Fruit fly (Drosophila melanogaster) whole organism, adult: ENCODE measurements around the gene CG3308.
A peak's percentile ranks its signal among the peaks of the same experiment; 100 is the strongest.

Source experiments
- CG11617 ChIP-seq: fragments of 200-800 bp; sonication (Bioruptor generic); optimal IDR thresholded peaks from 2 replicates; lab custom pipeline; 2017; ENCODE audit warnings: mild to moderate bottlenecking, missing biosample characterization, missing genetic modification reagents, missing genetic modification characterization
- CG12768 ChIP-seq: fragments of 200-800 bp; sonication (Bioruptor generic); optimal IDR thresholded peaks from 2 replicates; lab custom pipeline; 2017; ENCODE audit warnings: missing biosample characterization, missing genetic modification characterization, mild to moderate bottlenecking, moderate library complexity, missing genetic modification reagents
- CG14711 ChIP-seq: fragments of 200-800 bp; sonication (Bioruptor generic); optimal IDR thresholded peaks from 2 replicates; lab custom pipeline; 2018; ENCODE audit warnings: missing biosample characterization, mild to moderate bottlenecking, missing genetic modification characterization, moderate library complexity
- CG1620 ChIP-seq: fragments of 200-800 bp; sonication (Bioruptor generic); optimal IDR thresholded peaks from 2 replicates; lab custom pipeline; 2016; ENCODE audit warnings: missing biosample characterization, missing genetic modification characterization
- CG33017 ChIP-seq: fragments of 200-800 bp; sonication (Bioruptor generic); optimal IDR thresholded peaks from 2 replicates; lab custom pipeline; 2018; ENCODE audit warnings: missing biosample characterization, mild to moderate bottlenecking, missing genetic modification characterization, moderate library complexity
- CG5204 ChIP-seq: fragments of 200-800 bp; sonication (Bioruptor generic); optimal IDR thresholded peaks from 2 replicates; lab custom pipeline; 2016; ENCODE audit warnings: missing biosample characterization, missing genetic modification characterization
- CG7045 ChIP-seq: fragments of 200-800 bp; sonication (Bioruptor generic); optimal IDR thresholded peaks from 2 replicates; lab custom pipeline; 2017; ENCODE audit warnings: missing biosample characterization, mild to moderate bottlenecking, missing genetic modification characterization
- CG7101 ChIP-seq: fragments of 200-800 bp; sonication (Bioruptor generic); optimal IDR thresholded peaks from 2 replicates; lab custom pipeline; 2018; ENCODE audit warnings: missing biosample characterization, mild to moderate bottlenecking, missing genetic modification characterization, moderate library complexity
- Clk ChIP-seq: fragments of 200-800 bp; sonication (Bioruptor generic); optimal IDR thresholded peaks from 2 replicates; lab custom pipeline; 2017; ENCODE audit warnings: missing biosample characterization, missing genetic modification characterization
- Crg-1 ChIP-seq: fragments of 200-800 bp; sonication (Bioruptor generic); optimal IDR thresholded peaks from 2 replicates; lab custom pipeline; 2016; ENCODE audit warnings: missing biosample characterization, missing genetic modification characterization
- Hr96 ChIP-seq: fragments of 200-800 bp; sonication (Bioruptor generic); optimal IDR thresholded peaks from 2 replicates; lab custom pipeline; 2016; ENCODE audit warnings: missing biosample characterization, missing genetic modification characterization
- Mnt ChIP-seq: fragments of 200-800 bp; sonication (Bioruptor generic); optimal IDR thresholded peaks from 2 replicates; lab custom pipeline; 2016; ENCODE audit warnings: missing biosample characterization, mild to moderate bottlenecking, missing genetic modification characterization
- bab1 ChIP-seq: fragments of 200-800 bp; sonication (Bioruptor generic); optimal IDR thresholded peaks from 3 replicates; lab custom pipeline; 2019; ENCODE audit warnings: missing biosample characterization, mild to moderate bottlenecking, missing genetic modification characterization, moderate library complexity
- cic ChIP-seq: fragments of 200-800 bp; sonication (Bioruptor generic); optimal IDR thresholded peaks from 2 replicates; lab custom pipeline; 2017; ENCODE audit warnings: missing biosample characterization, mild to moderate bottlenecking, missing genetic modification characterization, moderate library complexity
- cnc ChIP-seq, 2 experiments: fragments of >200 bp; optimal IDR thresholded peaks; 2 replicates each; lab custom pipeline; 2017
- kay ChIP-seq: fragments of 200-800 bp; sonication (Bioruptor generic); peaks from one replicate; lab custom pipeline; 2016; ENCODE audit warnings: missing biosample characterization, missing genetic modification characterization, borderline replicate concordance
- ovo ChIP-seq: fragments of 200-800 bp; sonication (Bioruptor generic); optimal IDR thresholded peaks from 2 replicates; lab custom pipeline; 2016; ENCODE audit warnings: missing biosample characterization, missing genetic modification characterization
- pad ChIP-seq: fragments of 200-800 bp; sonication (Bioruptor generic); optimal IDR thresholded peaks from 3 replicates; lab custom pipeline; 2017; ENCODE audit warnings: missing biosample characterization, missing genetic modification characterization, mild to moderate bottlenecking, moderate library complexity, missing genetic modification reagents
- tj ChIP-seq: fragments of 200-800 bp; sonication (Bioruptor generic); optimal IDR thresholded peaks from 3 replicates; lab custom pipeline; 2017; ENCODE audit warnings: missing biosample characterization, mild to moderate bottlenecking, missing genetic modification characterization, moderate library complexity
- toe ChIP-seq: fragments of 200-800 bp; sonication (Bioruptor generic); optimal IDR thresholded peaks from 2 replicates; lab custom pipeline; 2016; ENCODE audit warnings: missing biosample characterization, missing genetic modification characterization

Gene CG3308

DNA sequence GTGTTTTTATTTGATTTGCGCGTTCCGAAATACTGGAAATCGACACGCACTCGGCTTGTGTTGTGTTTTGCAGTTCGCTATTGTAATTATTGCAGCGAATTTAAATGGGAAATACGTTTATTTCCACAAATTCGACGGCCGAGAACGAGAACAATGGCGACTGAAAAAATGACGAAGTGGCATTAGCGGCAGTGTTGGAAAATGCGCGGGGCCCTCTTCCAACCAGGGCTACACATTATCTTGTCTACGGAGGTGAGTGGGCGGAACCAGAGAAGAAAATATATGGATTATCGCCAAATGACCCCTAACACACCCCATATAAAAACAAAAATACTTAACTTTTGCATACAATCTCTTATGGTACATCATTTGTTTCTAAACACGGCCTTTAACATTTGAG, 4.7 kb downstream of the CG3308 start, which contains the start of gene Rab1:
Gene Rab1 (minus strand): TSS at position 188 of the 400 bp plus-strand sequence.
- TF ChIP-seq Mnt (GFP tag; lab: Kevin White, UChicago) (peak; percentile 71), tj (GFP tag; lab: Kevin White, UChicago) (peak; percentile 42), CG7101 (peak; percentile 61), cnc (optimal IDR thresholded peaks at IDR 0.05; lab: Kevin White, UChicago) (no peak), kay (GFP tag; lab: Kevin White, UChicago) (peak; percentile 61), ovo (GFP tag; lab: Kevin White, UChicago) (peak; percentile 40), bab1 (GFP tag; lab: Kevin White, UChicago) (peak; percentile 68), Hr96 (GFP tag; lab: Kevin White, UChicago) (peak; percentile 72), CG33017 (tag; lab: Kevin White, UChicago) (peak; percentile 29), Clk (GFP tag; lab: Kevin White, UChicago) (no peak), CG14711 (tag; lab: Kevin White, UChicago) (peak; percentile 17), CG5204 (GFP tag; lab: Kevin White, UChicago) (no peak), toe (GFP tag; lab: Kevin White, UChicago) (peak; percentile 63), CG1620 (GFP tag; lab: Kevin White, UChicago) (peak; percentile 73), CG7045 (GFP tag; lab: Kevin White, UChicago) (peak; percentile 19), pad (peak; percentile 50), Crg-1 (GFP tag; lab: Kevin White, UChicago) (peak; percentile 80), cic (GFP tag; lab: Kevin White, UChicago) (peak; percentile 42), CG12768 (GFP tag; lab: Kevin White, UChicago) (peak; percentile 65), CG11617 (GFP tag; lab: Kevin White, UChicago) (peak; percentile 10)

DNA sequence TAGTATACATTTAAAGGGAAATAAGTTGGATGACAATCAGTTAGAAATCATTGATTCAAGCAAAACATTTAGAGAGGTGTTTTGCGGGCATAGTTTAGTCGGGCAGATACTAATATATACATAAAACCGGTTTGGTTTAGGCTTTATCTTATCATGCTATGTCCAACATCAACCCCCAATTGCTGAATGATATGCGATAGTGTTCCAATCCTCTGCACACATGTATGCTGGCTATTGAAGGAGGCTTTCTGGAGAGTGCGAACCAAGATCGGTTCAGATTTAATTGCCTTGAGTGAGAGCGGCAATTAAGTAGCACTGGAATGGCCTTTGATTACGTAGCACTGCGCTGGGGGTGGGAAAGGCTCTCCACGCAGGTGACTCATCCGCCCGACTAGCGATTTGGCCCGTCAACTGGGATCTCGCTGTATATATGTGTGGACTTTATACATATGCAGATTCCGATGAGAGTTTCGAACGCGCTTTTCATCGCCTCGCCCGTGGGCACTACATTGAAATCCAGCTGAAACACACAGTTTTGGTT, 5.6 kb downstream of the CG3308 start:
- TF ChIP-seq Hr96 (GFP tag; lab: Kevin White, UChicago) (no peak), kay (GFP tag; lab: Kevin White, UChicago) (peak; percentile 32), CG12768 (GFP tag; lab: Kevin White, UChicago) (peak; percentile 19)

DNA sequence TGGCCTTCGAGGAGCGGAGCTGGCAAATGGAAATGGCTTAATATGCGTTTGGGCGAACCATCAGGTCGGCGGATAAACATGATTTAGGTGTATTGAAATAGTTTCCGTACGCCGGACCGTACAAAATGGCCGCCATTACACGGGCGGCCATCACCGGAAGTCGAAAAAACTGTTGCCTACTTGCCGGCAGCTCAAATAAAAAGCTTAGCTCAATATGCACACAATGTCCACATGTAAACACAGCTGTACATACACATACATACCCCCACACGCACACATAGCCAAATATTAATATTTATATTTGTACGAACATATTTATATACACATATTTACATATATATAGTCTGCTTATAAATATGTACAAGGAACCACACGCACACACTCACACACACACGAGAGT, 10.4 kb downstream of the CG3308 start:
- TF ChIP-seq CG1620 (GFP tag; lab: Kevin White, UChicago), result no peak
- TF ChIP-seq CG12768 (GFP tag; lab: Kevin White, UChicago), result no peak
- TF ChIP-seq bab1 (GFP tag; lab: Kevin White, UChicago), result peak; percentile 1

DNA sequence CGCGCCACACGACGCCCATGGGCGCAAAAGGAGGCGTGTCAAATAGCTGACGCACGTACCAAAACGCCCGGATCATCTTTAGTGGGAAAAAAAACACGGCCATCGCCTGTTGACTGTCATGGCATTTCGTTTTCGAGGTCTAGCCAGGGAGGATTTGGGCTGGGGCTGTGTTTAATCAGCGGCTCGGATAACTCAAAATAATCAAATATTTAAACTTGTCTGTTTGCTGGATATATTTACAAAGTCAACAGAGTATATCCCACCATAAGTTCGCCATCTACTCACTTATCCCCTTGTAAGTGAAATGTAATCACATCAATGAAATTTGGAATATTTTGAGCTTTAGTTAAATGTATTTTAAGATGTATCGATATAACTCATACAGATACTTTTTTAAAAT, 12.8 kb downstream of the CG3308 start:
- TF ChIP-seq bab1 (GFP tag; lab: Kevin White, UChicago) (no peak), CG14711 (tag; lab: Kevin White, UChicago) (no peak), CG7101 (no peak), CG11617 (GFP tag; lab: Kevin White, UChicago) (no peak), CG33017 (tag; lab: Kevin White, UChicago) (no peak), Hr96 (GFP tag; lab: Kevin White, UChicago) (no peak), pad (no peak), CG1620 (GFP tag; lab: Kevin White, UChicago) (no peak), CG12768 (GFP tag; lab: Kevin White, UChicago) (no peak)

DNA sequence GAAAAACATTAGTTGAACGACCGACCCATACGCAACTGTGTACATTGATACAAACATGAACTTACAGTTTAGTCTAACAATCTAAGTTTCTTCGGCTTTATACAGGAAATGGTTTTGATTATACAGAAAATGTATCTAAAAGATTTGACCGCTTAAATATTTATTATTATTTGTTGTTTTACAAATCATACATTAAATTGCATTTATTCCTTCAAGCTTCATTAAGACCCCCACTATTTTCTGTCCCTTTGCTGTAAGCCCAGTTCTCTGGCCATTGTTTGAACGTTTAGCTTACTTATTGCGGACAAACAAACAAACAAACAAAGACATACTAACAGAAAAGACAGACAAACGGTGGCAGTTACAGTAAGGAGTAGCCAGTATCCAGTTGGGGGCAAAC, 19.3 kb downstream of the CG3308 start:
- TF ChIP-seq kay (GFP tag; lab: Kevin White, UChicago) (no peak), cic (GFP tag; lab: Kevin White, UChicago) (no peak)

DNA sequence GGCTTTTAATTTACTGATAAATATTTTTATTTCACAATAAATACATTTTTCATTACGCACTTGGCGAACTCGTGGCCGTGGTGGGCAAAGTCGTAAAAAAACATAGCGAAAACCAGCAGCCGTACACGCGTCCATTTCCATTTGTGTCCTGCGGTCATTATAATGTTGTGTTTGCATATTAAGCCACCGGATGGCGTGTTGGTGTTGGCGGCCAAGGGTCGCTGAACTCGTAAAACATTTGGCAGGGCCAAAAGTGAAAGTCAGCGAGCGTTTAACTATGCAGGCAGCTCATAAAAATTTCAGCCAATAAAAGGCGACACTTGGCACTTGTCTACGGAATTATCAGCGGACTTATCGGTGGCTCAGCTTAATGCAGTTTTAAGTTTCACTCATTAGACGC, 21.1 kb downstream of the CG3308 start:
- TF ChIP-seq cnc (optimal IDR thresholded peaks at IDR 0.05; lab: Kevin White, UChicago) (no peak), tj (GFP tag; lab: Kevin White, UChicago) (no peak), cic (GFP tag; lab: Kevin White, UChicago) (no peak), kay (GFP tag; lab: Kevin White, UChicago) (no peak), Mnt (GFP tag; lab: Kevin White, UChicago) (no peak), Clk (GFP tag; lab: Kevin White, UChicago) (no peak), CG7045 (GFP tag; lab: Kevin White, UChicago) (no peak), CG5204 (GFP tag; lab: Kevin White, UChicago) (no peak), ovo (GFP tag; lab: Kevin White, UChicago) (no peak), CG7101 (no peak), toe (GFP tag; lab: Kevin White, UChicago) (no peak), pad (no peak), Crg-1 (GFP tag; lab: Kevin White, UChicago) (no peak), Hr96 (GFP tag; lab: Kevin White, UChicago) (no peak)

DNA sequence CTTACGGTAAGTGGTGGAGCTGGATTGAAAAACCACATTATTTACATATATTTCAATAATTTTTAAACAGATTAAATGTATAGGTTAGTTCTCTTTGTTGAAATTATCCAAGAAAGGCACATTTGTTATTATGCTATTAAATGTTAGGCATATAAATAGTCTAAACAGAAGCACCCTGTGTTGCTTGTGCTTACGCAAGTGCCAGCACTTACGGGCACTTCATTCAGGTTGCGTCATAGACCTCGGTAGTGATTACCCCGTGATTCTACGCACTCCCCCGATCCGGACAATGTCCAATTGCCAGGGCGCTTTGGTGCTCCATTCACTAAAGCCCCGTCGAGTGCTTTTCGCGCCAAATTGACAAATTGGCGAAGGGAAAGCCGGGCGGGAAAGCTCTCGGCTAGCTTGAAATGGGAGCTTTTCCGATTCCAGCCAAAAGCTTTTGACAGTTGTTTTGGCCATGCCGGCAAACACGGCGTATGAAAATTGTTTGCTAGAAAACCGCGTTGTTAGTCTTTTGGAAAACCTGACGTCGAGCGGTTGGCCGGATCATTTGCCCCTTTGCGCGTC, 27.0 kb downstream of the CG3308 start, which contains the start of gene ETHR:
Gene ETHR (plus strand): TSS at position 520 of the 570 bp plus-strand sequence.
- TF ChIP-seq Mnt (GFP tag; lab: Kevin White, UChicago), result peak; percentile 30
- TF ChIP-seq CG33017 (tag; lab: Kevin White, UChicago), result peak; percentile 63
- no peak for TF ChIP-seq bab1 (GFP tag; lab: Kevin White, UChicago)
- peak; percentile 21 for TF ChIP-seq CG14711 (tag; lab: Kevin White, UChicago)
- peak; percentile 8 for TF ChIP-seq CG7045 (GFP tag; lab: Kevin White, UChicago)
- TF ChIP-seq kay (GFP tag; lab: Kevin White, UChicago), result peak; percentile 83
- TF ChIP-seq tj (GFP tag; lab: Kevin White, UChicago), result peak; percentile 11
- peak; percentile 29 for TF ChIP-seq Clk (GFP tag; lab: Kevin White, UChicago)
- peak; percentile 34 for TF ChIP-seq toe (GFP tag; lab: Kevin White, UChicago)
- no peak for TF ChIP-seq pad
- TF ChIP-seq CG5204 (GFP tag; lab: Kevin White, UChicago), result no peak
- TF ChIP-seq CG7101, result peak; percentile 47
- peak; percentile 89 for TF ChIP-seq CG12768 (GFP tag; lab: Kevin White, UChicago)
- TF ChIP-seq ovo (GFP tag; lab: Kevin White, UChicago), result no peak
- TF ChIP-seq Crg-1 (GFP tag; lab: Kevin White, UChicago), result peak; percentile 26
- peak; percentile 100 for TF ChIP-seq cic (GFP tag; lab: Kevin White, UChicago)
- TF ChIP-seq cnc (optimal IDR thresholded peaks at IDR 0.05; lab: Kevin White, UChicago), result no peak
- TF ChIP-seq CG1620 (GFP tag; lab: Kevin White, UChicago), result no peak
- peak; percentile 14 for TF ChIP-seq Hr96 (GFP tag; lab: Kevin White, UChicago)
- TF ChIP-seq CG11617 (GFP tag; lab: Kevin White, UChicago), result peak; percentile 73
